Worm (Caenorhabditis elegans): ENCODE results near the gene gst-22.

DNA sequence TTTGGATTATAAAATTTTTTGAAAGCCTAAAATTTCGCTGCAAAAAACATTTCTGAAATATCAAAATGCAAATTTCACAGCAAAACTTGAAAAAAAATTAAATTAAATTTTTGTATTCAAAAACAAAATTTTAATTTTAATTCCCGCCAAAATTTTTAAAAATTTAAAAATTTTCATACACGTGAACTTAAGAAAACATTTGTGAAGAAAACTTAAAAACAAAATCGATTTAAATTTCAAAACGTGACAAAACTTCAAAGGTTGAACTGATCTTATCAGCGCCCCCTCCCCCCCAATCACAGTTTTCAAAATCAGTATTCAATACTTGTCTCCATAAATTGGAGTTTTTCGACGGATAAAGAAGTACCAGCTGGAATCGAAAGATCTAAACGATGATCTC is 5.1 kb upstream of the gst-22 start, which contains the start of gene F21H7.5:
- TF ChIP-seq lsy-2 (tag; optimal IDR thresholded peaks at IDR 0.05) = no peak
- TF ChIP-seq snpc-4 (tag; optimal IDR thresholded peaks at IDR 0.05) = no peak
